Fruit fly (Drosophila melanogaster): ENCODE data around the gene CG18628.
A peak's percentile ranks its signal among the peaks of the same experiment; 100 is the strongest.

CG18628 gene

dm6 chr3L:10665433-10666150 is 26.1 kb downstream of the CG18628 start (continued):
- TF ChIP-seq jing (GFP tag; optimal IDR thresholded peaks at IDR 0.05) = peak; percentile 89
- peak; percentile 92 for TF ChIP-seq Side (GFP tag; optimal IDR thresholded peaks at IDR 0.05)
- peak; percentile 97 for TF ChIP-seq Fer1 (GFP tag; optimal IDR thresholded peaks at IDR 0.05)
- TF ChIP-seq CG3163 (GFP tag; optimal IDR thresholded peaks at IDR 0.05) = peak; percentile 33
- TF ChIP-seq CG14710 (tag; optimal IDR thresholded peaks at IDR 0.05) = peak; percentile 98
- peak; percentile 84 for TF ChIP-seq CG31224 (GFP tag; IDR thresholded peaks at IDR 0.05)
- TF ChIP-seq CG4328 (GFP tag; optimal IDR thresholded peaks at IDR 0.05) = peak; percentile 98
- TF ChIP-seq CG1233 (GFP tag; optimal IDR thresholded peaks at IDR 0.05) = peak; percentile 98
- peak; percentile 88 for TF ChIP-seq CG2120 (GFP tag; optimal IDR thresholded peaks at IDR 0.05)
- TF ChIP-seq so (GFP tag; IDR thresholded peaks at IDR 0.05) = peak; percentile 93
- TF ChIP-seq CHES-1-like (GFP tag; optimal IDR thresholded peaks at IDR 0.05) = peak; percentile 62
- TF ChIP-seq CG11085 (GFP tag; IDR thresholded peaks at IDR 0.05) = no peak; the same call in none of the 2 replicates
- TF ChIP-seq CG18262 (tag; optimal IDR thresholded peaks at IDR 0.05) = peak; percentile 100
- TF ChIP-seq CG9876 (GFP tag; optimal IDR thresholded peaks at IDR 0.05) = peak; percentile 44
- peak; percentile 97 for TF ChIP-seq HmgZ (tag; optimal IDR thresholded peaks at IDR 0.05)
- peak; percentile 75 for TF ChIP-seq CG3995 (GFP tag; optimal IDR thresholded peaks at IDR 0.05)
- peak; percentile 95 for TF ChIP-seq ems (GFP tag; optimal IDR thresholded peaks at IDR 0.05)
- no peak for TF ChIP-seq Sin3A (optimal IDR thresholded peaks at IDR 0.05)
- TF ChIP-seq CG7372 (GFP tag; IDR thresholded peaks at IDR 0.05) = peak; percentile 90
- TF ChIP-seq Nf-YB (GFP tag; optimal IDR thresholded peaks at IDR 0.05) = peak; percentile 90
- peak; percentile 97 for TF ChIP-seq CG10543 (GFP tag; optimal IDR thresholded peaks at IDR 0.05)
- TF ChIP-seq CG3281 (GFP tag; optimal IDR thresholded peaks at IDR 0.05) = peak; percentile 97
- peak; percentile 98 for TF ChIP-seq Abd-B (GFP tag; optimal IDR thresholded peaks at IDR 0.05)
- peak; percentile 66; the same call in 3 of the 4 replicates for TF ChIP-seq chinmo (GFP tag; IDR thresholded peaks at IDR 0.05; ENCODE audit: partially characterized antibody)
- TF ChIP-seq CG11696 (GFP tag; IDR thresholded peaks at IDR 0.05) = peak; percentile 98
- TF ChIP-seq psq (GFP tag; optimal IDR thresholded peaks at IDR 0.05) = peak; percentile 68
- peak; percentile 95 for TF ChIP-seq scrt (GFP tag; optimal IDR thresholded peaks at IDR 0.05)
- peak; percentile 98 for TF ChIP-seq CG15011 (GFP tag; optimal IDR thresholded peaks at IDR 0.05)
- peak; percentile 66; the same call in 1 of the 2 replicates for TF ChIP-seq MBD-R2 (GFP tag; IDR thresholded peaks at IDR 0.05)
- peak; percentile 99 for TF ChIP-seq Sox100B (GFP tag; optimal IDR thresholded peaks at IDR 0.05)
- TF ChIP-seq Hr78 (GFP tag; optimal IDR thresholded peaks at IDR 0.05) = peak in 1 of 2 experiments; percentile 96
- TF ChIP-seq CG14860 (GFP tag; IDR thresholded peaks at IDR 0.05; ENCODE audit: partially characterized antibody) = no peak
- peak; percentile 95 for TF ChIP-seq caup (GFP tag; optimal IDR thresholded peaks at IDR 0.05; ENCODE audit: severe bottlenecking)
- peak; percentile 76 for TF ChIP-seq CG3838 (GFP tag; optimal IDR thresholded peaks at IDR 0.05)
- peak; percentile 70 for TF ChIP-seq CG4360 (GFP tag; IDR thresholded peaks at IDR 0.05)
- TF ChIP-seq Lpt (GFP tag; optimal IDR thresholded peaks at IDR 0.05) = no peak
- peak; percentile 96 for TF ChIP-seq D19A (tag; optimal IDR thresholded peaks at IDR 0.05)
- TF ChIP-seq Dip3 (GFP tag; optimal IDR thresholded peaks at IDR 0.05) = peak; percentile 74
- peak; percentile 59; the same call in 1 of the 2 replicates for TF ChIP-seq CG10321 (GFP tag; IDR thresholded peaks at IDR 0.05)
- TF ChIP-seq nau (GFP tag; optimal IDR thresholded peaks at IDR 0.05) = peak; percentile 97
- peak; percentile 95 for TF ChIP-seq Fer3 (tag; optimal IDR thresholded peaks at IDR 0.05)
- peak; percentile 96 for TF ChIP-seq CG6765 (GFP tag; optimal IDR thresholded peaks at IDR 0.05)
- peak; percentile 95 for TF ChIP-seq Dek (tag; optimal IDR thresholded peaks at IDR 0.05)
- peak; percentile 96 for TF ChIP-seq CrebB (tag; optimal IDR thresholded peaks at IDR 0.05)
- peak; percentile 87 for TF ChIP-seq CG2116 (GFP tag; optimal IDR thresholded peaks at IDR 0.05)
- TF ChIP-seq Bgb (GFP tag; IDR thresholded peaks at IDR 0.05; ENCODE audit: partially characterized antibody) = no peak
- peak; percentile 75 for TF ChIP-seq CG7928 (GFP tag; optimal IDR thresholded peaks at IDR 0.05)
- TF ChIP-seq CG31365 (tag; optimal IDR thresholded peaks at IDR 0.05) = peak; percentile 80
- peak; percentile 84 for TF ChIP-seq btn (GFP tag; optimal IDR thresholded peaks at IDR 0.05)
